Worm (Caenorhabditis elegans): Measurements from ENCODE around the gene T19H5.7.
"Not testable (repeated sequence)": the region's sequence is repeated elsewhere in the genome, so short reads cannot be mapped to it uniquely, and the experiment has no call there.

DNA sequence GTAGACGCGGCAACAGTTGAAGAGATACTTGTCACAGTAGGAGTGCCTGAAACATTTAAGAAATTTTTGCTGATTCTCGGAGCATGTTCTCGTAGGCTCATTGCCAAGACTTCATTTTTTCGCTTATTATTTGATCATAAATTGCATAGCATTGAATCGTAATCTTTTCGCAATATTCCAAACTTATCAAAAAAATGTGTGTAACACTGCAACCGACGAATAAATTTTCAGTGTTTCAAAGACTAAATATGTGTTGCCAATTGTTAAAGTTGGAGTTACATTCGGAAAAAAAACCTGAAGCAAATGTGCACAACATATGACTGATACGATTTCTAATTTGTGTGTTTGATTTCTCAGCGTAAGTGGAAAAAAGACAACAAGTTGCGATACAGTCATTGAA is 20.4 kb downstream of the T19H5.7 start, which contains the start of gene R09D1.14:
- TF ChIP-seq lsy-2, egl-27, skn-1 (tag; optimal IDR thresholded peaks at IDR 0.05): not testable (repeated sequence)

All from whole organism, L2 larva.